Fruit fly (Drosophila melanogaster) whole organism, embryonic: Measurements from ENCODE around the gene CG31922.

Experiments used
- CG10431 ChIP-seq: fragments of 200-800 bp; sonication (Bioruptor generic); optimal IDR thresholded peaks from 3 replicates; lab custom pipeline; 2018; ENCODE audit warnings: missing biosample characterization, mild to moderate bottlenecking, missing genetic modification characterization
- CG11093 ChIP-seq: fragments of 200-800 bp; sonication (Bioruptor generic); IDR thresholded peaks from 3 replicates; pipeline ENCODE4 v1.3.6; 2022; ENCODE audit warnings: missing biosample characterization, missing genetic modification characterization
- CG11247 ChIP-seq: fragments of 200-800 bp; sonication (Bioruptor generic); IDR thresholded peaks from 2 replicates; pipeline ENCODE4 v1.3.6; 2022; ENCODE audit warnings: missing biosample characterization, missing genetic modification characterization
- CG12155 ChIP-seq: fragments of 200-800 bp; sonication (Bioruptor generic); optimal IDR thresholded peaks from 3 replicates; lab custom pipeline; 2016; ENCODE audit warnings: missing biosample characterization, missing genetic modification characterization
- CG13775 ChIP-seq: fragments of 200-800 bp; sonication (Bioruptor generic); optimal IDR thresholded peaks from 3 replicates; lab custom pipeline; 2017; ENCODE audit warnings: missing biosample characterization, mild to moderate bottlenecking, missing genetic modification characterization
- CG15073 ChIP-seq: fragments of 200-800 bp; sonication (Bioruptor generic); optimal IDR thresholded peaks from 2 replicates; lab custom pipeline; 2016; ENCODE audit warnings: missing biosample characterization, missing genetic modification characterization
- CG15479 ChIP-seq: fragments of 200-800 bp; sonication (Bioruptor generic); optimal IDR thresholded peaks from 3 replicates; lab custom pipeline; 2019; ENCODE audit warnings: missing biosample characterization, mild to moderate bottlenecking, missing genetic modification characterization, moderate library complexity
- CG16779 ChIP-seq: fragments of 200-800 bp; sonication (Bioruptor generic); IDR thresholded peaks from 2 replicates; pipeline ENCODE4 v1.3.6; 2022; ENCODE audit warnings: missing biosample characterization, missing genetic modification characterization
- CG18262 ChIP-seq: fragments of 200-800 bp; optimal IDR thresholded peaks from 3 replicates; lab custom pipeline; 2019; ENCODE audit warnings: missing biosample characterization, mild to moderate bottlenecking, missing genetic modification characterization, moderate library complexity
- CG2889 ChIP-seq: fragments of 200-800 bp; sonication (Bioruptor generic); IDR thresholded peaks from 3 replicates; pipeline ENCODE4 v1.3.6; 2022; ENCODE audit warnings: missing biosample characterization, missing genetic modification characterization
- CG32767 ChIP-seq: fragments of 200-800 bp; sonication (Bioruptor generic); IDR thresholded peaks from 2 replicates; pipeline ENCODE4 v1.3.6; 2022; ENCODE audit warnings: missing biosample characterization, missing genetic modification characterization
- CG3281 ChIP-seq: fragments of 200-800 bp; sonication (Bioruptor generic); optimal IDR thresholded peaks from 3 replicates; lab custom pipeline; 2017; ENCODE audit warnings: missing biosample characterization, mild to moderate bottlenecking, missing genetic modification characterization
- CG34224 ChIP-seq: fragments of 200-800 bp; sonication (Bioruptor generic); IDR thresholded peaks from 3 replicates; pipeline ENCODE4 v1.3.6; 2022; ENCODE audit warnings: missing biosample characterization, missing genetic modification characterization; ENCODE audit not compliant: partially characterized antibody
- CG4360 ChIP-seq: fragments of 200-800 bp; sonication (Bioruptor generic); IDR thresholded peaks from 2 replicates; pipeline ENCODE4 v1.3.6; 2022; ENCODE audit warnings: missing biosample characterization, missing genetic modification characterization
- CG4617 ChIP-seq: fragments of 200-800 bp; sonication (Bioruptor generic); optimal IDR thresholded peaks from 3 replicates; lab custom pipeline; 2016; ENCODE audit warnings: missing biosample characterization, missing genetic modification characterization, borderline replicate concordance
- CG6272 ChIP-seq: fragments of 200-800 bp; sonication (Bioruptor generic); IDR thresholded peaks from 2 replicates; pipeline ENCODE4 v1.3.6; 2022; ENCODE audit warnings: missing biosample characterization, missing genetic modification characterization
- CG7271 ChIP-seq: fragments of 200-800 bp; sonication (Bioruptor generic); optimal IDR thresholded peaks from 2 replicates; lab custom pipeline; 2018; ENCODE audit warnings: missing biosample characterization, mild to moderate bottlenecking, missing genetic modification characterization, moderate library complexity
- CG7556 ChIP-seq: fragments of 200-800 bp; sonication (Bioruptor generic); optimal IDR thresholded peaks from 2 replicates; lab custom pipeline; 2017; ENCODE audit warnings: missing biosample characterization, mild to moderate bottlenecking, missing genetic modification characterization
- CG9437 ChIP-seq: fragments of 200-800 bp; sonication (Bioruptor generic); optimal IDR thresholded peaks from 2 replicates; lab custom pipeline; 2018; ENCODE audit warnings: missing biosample characterization, mild to moderate bottlenecking, missing genetic modification characterization
- CHES-1-like ChIP-seq: fragments of 200-800 bp; sonication (Bioruptor generic); optimal IDR thresholded peaks from 2 replicates; lab custom pipeline; 2016; ENCODE audit warnings: missing biosample characterization, missing genetic modification characterization
- Camta ChIP-seq: fragments of 200-800 bp; sonication (Bioruptor generic); optimal IDR thresholded peaks from 2 replicates; lab custom pipeline; 2016; ENCODE audit warnings: missing biosample characterization, missing genetic modification characterization
- Doc2 ChIP-seq: fragments of 200-800 bp; sonication (Bioruptor generic); IDR thresholded peaks from 2 replicates; pipeline ENCODE4 v1.3.6; 2022; ENCODE audit warnings: missing biosample characterization, missing genetic modification characterization
- E2f2 ChIP-seq: fragments of 200-800 bp; sonication (Bioruptor generic); IDR thresholded peaks from 2 replicates; pipeline ENCODE4 v1.3.6; 2022; ENCODE audit warnings: missing biosample characterization, missing genetic modification characterization
- Ets97D ChIP-seq: fragments of 200-800 bp; sonication (Bioruptor generic); optimal IDR thresholded peaks from 3 replicates; lab custom pipeline; 2016; ENCODE audit warnings: missing biosample characterization, missing genetic modification characterization
- Gsc ChIP-seq: fragments of 200-800 bp; sonication (Bioruptor generic); IDR thresholded peaks from 2 replicates; pipeline ENCODE4 v1.3.6; 2022; ENCODE audit warnings: missing biosample characterization, missing genetic modification characterization
- H2.0 ChIP-seq: fragments of 200-800 bp; sonication (Bioruptor generic); IDR thresholded peaks from 2 replicates; pipeline ENCODE4 v1.3.6; 2022; ENCODE audit warnings: missing biosample characterization, missing genetic modification characterization
- Hr78 ChIP-seq, 2 experiments: fragments of 200-800 bp in 1 of 2; fragments of >200 bp in 1 of 2; sonication (Bioruptor generic) in 1 of 2; optimal IDR thresholded peaks; 2 replicates each; lab custom pipeline; 2017 to 2019; ENCODE audit warnings: missing biosample characterization in 2 of 2, missing genetic modification characterization in 2 of 2, mild to moderate bottlenecking in 1 of 2, moderate library complexity in 1 of 2
- Meics ChIP-seq: fragments of 200-800 bp; sonication (Bioruptor generic); optimal IDR thresholded peaks from 2 replicates; lab custom pipeline; 2017; ENCODE audit warnings: missing biosample characterization, mild to moderate bottlenecking, missing genetic modification characterization
- Oli ChIP-seq: fragments of 200-800 bp; sonication (Bioruptor generic); optimal IDR thresholded peaks from 2 replicates; lab custom pipeline; 2018; ENCODE audit warnings: missing biosample characterization, mild to moderate bottlenecking, missing genetic modification characterization, moderate library complexity
- Optix ChIP-seq: fragments of 200-800 bp; sonication (Bioruptor generic); IDR thresholded peaks from 3 replicates; pipeline ENCODE4 v1.3.6; 2022; ENCODE audit warnings: missing biosample characterization, missing genetic modification characterization
- Pdp1 ChIP-seq, 2 experiments: fragments of 200-800 bp; sonication (Bioruptor generic); optimal IDR thresholded peaks; 3 replicates each; lab custom pipeline; 2016; ENCODE audit warnings: missing biosample characterization in 2 of 2, missing genetic modification characterization in 2 of 2, mild to moderate bottlenecking in 1 of 2, moderate library complexity in 1 of 2
- Rfx ChIP-seq: fragments of 200-800 bp; sonication (Bioruptor generic); IDR thresholded peaks from 2 replicates; pipeline ENCODE4 v1.3.6; 2022; ENCODE audit warnings: missing biosample characterization, missing genetic modification characterization
- Ssrp ChIP-seq: fragments of 200-800 bp; sonication (Bioruptor generic); optimal IDR thresholded peaks from 2 replicates; lab custom pipeline; 2018; ENCODE audit warnings: missing biosample characterization, mild to moderate bottlenecking, missing genetic modification characterization, moderate library complexity
- Xbp1 ChIP-seq: fragments of 200-800 bp; sonication (Bioruptor generic); optimal IDR thresholded peaks from 3 replicates; lab custom pipeline; 2016; ENCODE audit warnings: missing biosample characterization, mild to moderate bottlenecking, missing genetic modification characterization
- al ChIP-seq: fragments of 200-800 bp; sonication (Bioruptor generic); IDR thresholded peaks from 2 replicates; pipeline ENCODE4 v1.3.6; 2022; ENCODE audit warnings: missing biosample characterization, missing genetic modification characterization
- aop ChIP-seq: fragments of 200-800 bp; sonication (Bioruptor generic); IDR thresholded peaks from 2 replicates; pipeline ENCODE4 v1.3.6; 2022; ENCODE audit warnings: missing biosample characterization, missing genetic modification characterization
- cg ChIP-seq: fragments of 200-800 bp; sonication (Bioruptor generic); optimal IDR thresholded peaks from 3 replicates; lab custom pipeline; 2019; ENCODE audit warnings: missing biosample characterization, mild to moderate bottlenecking, missing genetic modification characterization, moderate library complexity
- chn ChIP-seq: fragments of 200-800 bp; sonication (Bioruptor generic); optimal IDR thresholded peaks from 2 replicates; lab custom pipeline; 2016; ENCODE audit warnings: missing biosample characterization, missing genetic modification characterization
- eyg ChIP-seq: fragments of 200-800 bp; sonication (Bioruptor generic); optimal IDR thresholded peaks from 3 replicates; lab custom pipeline; 2016; ENCODE audit warnings: missing biosample characterization, missing genetic modification characterization
- fd3F ChIP-seq: fragments of 200-800 bp; sonication (Bioruptor generic); optimal IDR thresholded peaks from 2 replicates; lab custom pipeline; 2018; ENCODE audit warnings: missing biosample characterization, mild to moderate bottlenecking, missing genetic modification characterization, moderate library complexity
- grn ChIP-seq: fragments of 200-800 bp; sonication (Bioruptor generic); optimal IDR thresholded peaks from 3 replicates; lab custom pipeline; 2017; ENCODE audit warnings: missing biosample characterization, missing genetic modification characterization
- lola ChIP-seq, 3 experiments: fragments of >200 bp in 2 of 3; fragments of 200-800 bp in 1 of 3; sonication (Bioruptor generic) in 1 of 3; optimal IDR thresholded peaks; 2 replicates each; lab custom pipeline; 2017 to 2019; ENCODE audit warnings: missing biosample characterization in 3 of 3, missing genetic modification characterization in 3 of 3, mild to moderate bottlenecking in 1 of 3, moderate library complexity in 1 of 3
- nmo ChIP-seq: fragments of 200-800 bp; sonication (Bioruptor generic); optimal IDR thresholded peaks from 2 replicates; lab custom pipeline; 2018; ENCODE audit warnings: missing biosample characterization, mild to moderate bottlenecking, missing genetic modification characterization, moderate library complexity
- odd ChIP-seq: fragments of 200-800 bp; sonication (Bioruptor generic); optimal IDR thresholded peaks from 2 replicates; lab custom pipeline; 2017; ENCODE audit warnings: missing biosample characterization, mild to moderate bottlenecking, missing genetic modification characterization
- sna ChIP-seq: fragments of 200-800 bp; sonication (Bioruptor generic); IDR thresholded peaks from 2 replicates; pipeline ENCODE4 v1.3.6; 2022; ENCODE audit warnings: missing biosample characterization, missing genetic modification characterization; ENCODE audit not compliant: partially characterized antibody
- tll ChIP-seq, 2 experiments: fragments of 200-800 bp in 1 of 2; fragments of >200 bp in 1 of 2; sonication (Bioruptor generic) in 1 of 2; optimal IDR thresholded peaks; 2 replicates each; lab custom pipeline; 2017 to 2019; ENCODE audit warnings: missing biosample characterization in 2 of 2, missing genetic modification characterization in 2 of 2, mild to moderate bottlenecking in 1 of 2, moderate library complexity in 1 of 2
- unpg ChIP-seq: fragments of 200-800 bp; sonication (Bioruptor generic); optimal IDR thresholded peaks from 3 replicates; lab custom pipeline; 2018; ENCODE audit warnings: missing biosample characterization, mild to moderate bottlenecking, missing genetic modification characterization, moderate library complexity
- wek ChIP-seq: fragments of 200-800 bp; sonication (Bioruptor generic); optimal IDR thresholded peaks from 3 replicates; lab custom pipeline; 2018; ENCODE audit warnings: missing biosample characterization, mild to moderate bottlenecking, missing genetic modification characterization, moderate library complexity
- z ChIP-seq: fragments of 200-800 bp; sonication (Bioruptor generic); IDR thresholded peaks from 3 replicates; pipeline ENCODE4 v1.3.6; 2022; ENCODE audit warnings: missing biosample characterization, missing genetic modification characterization

Gene CG31922

dm6 chr2L:1169867-1170415 lies at the start of gene CG31922, which contains the start of gene Plap (continued):
- TF ChIP-seq Optix (GFP tag; lab: Robert Waterston, UW) (no peak), CG15479 (GFP tag; lab: Kevin White, UChicago) (no peak), fd3F (GFP tag; lab: Kevin White, UChicago) (peak; percentile 57), eyg (no peak), Oli (tag; lab: Kevin White, UChicago) (peak; percentile 51), tll (GFP tag; optimal IDR thresholded peaks at IDR 0.05; lab: Kevin White, UChicago) (peak in 1 of 2 experiments; percentile 8), Meics (GFP tag; lab: Kevin White, UChicago) (peak; percentile 58), CG11247 (GFP tag; lab: Robert Waterston, UW) (no peak), CG3281 (GFP tag; lab: Kevin White, UChicago) (peak; percentile 63), odd (no peak), CG9437 (GFP tag; lab: Kevin White, UChicago) (peak; percentile 55), CG10431 (GFP tag; lab: Kevin White, UChicago) (peak; percentile 23), Doc2 (GFP tag; lab: Robert Waterston, UW) (no peak), Hr78 (GFP tag; optimal IDR thresholded peaks at IDR 0.05; lab: Kevin White, UChicago) (peak in 1 of 2 experiments; percentile 75), Pdp1 (GFP tag; optimal IDR thresholded peaks at IDR 0.05; lab: Kevin White, UChicago) (peak; percentile 63 to 68), CG7556 (GFP tag; lab: Kevin White, UChicago) (peak; percentile 48), unpg (GFP tag; lab: Kevin White, UChicago) (peak; percentile 61), CG13775 (GFP tag; lab: Kevin White, UChicago) (peak; percentile 80), Camta (peak; percentile 51), CG6272 (peak; percentile 70), al (peak; percentile 65), H2.0 (GFP tag; lab: Robert Waterston, UW) (peak; percentile 48), z (GFP tag; lab: Robert Waterston, UW) (no peak), wek (GFP tag; lab: Kevin White, UChicago) (no peak), CG7271 (no peak), CG12155 (peak; percentile 80), aop (GFP tag; lab: Robert Waterston, UW) (no peak), Gsc (GFP tag; lab: Robert Waterston, UW) (no peak), CG16779 (GFP tag; lab: Robert Waterston, UW) (no peak), CG2889 (GFP tag; lab: Robert Waterston, UW) (no peak), grn (GFP tag; lab: Kevin White, UChicago) (no peak), sna (peak; percentile 90), CG11093 (GFP tag; lab: Robert Waterston, UW) (no peak), lola (GFP tag; optimal IDR thresholded peaks at IDR 0.05; lab: Kevin White, UChicago) (peak in 1 of 3 experiments; percentile 67), CG32767 (GFP tag; lab: Robert Waterston, UW) (peak; percentile 36; the same call in 1 of the 2 replicates), Ets97D (peak; percentile 75), CG18262 (tag; lab: Kevin White, UChicago) (peak; percentile 69), CG4360 (GFP tag; lab: Robert Waterston, UW) (no peak), nmo (GFP tag; lab: Kevin White, UChicago) (peak; percentile 85), chn (GFP tag; lab: Kevin White, UChicago) (peak; percentile 72), Xbp1 (GFP tag; lab: Kevin White, UChicago) (peak; percentile 73), CG4617 (GFP tag; lab: Kevin White, UChicago) (peak; percentile 68), Ssrp (tag; lab: Kevin White, UChicago) (peak; percentile 59), CG15073 (GFP tag; lab: Kevin White, UChicago) (no peak), CG34224 (GFP tag; lab: Robert Waterston, UW) (peak; percentile 89), CHES-1-like (peak; percentile 56), cg (no peak), E2f2 (GFP tag; lab: Robert Waterston, UW) (peak; percentile 59), Rfx (peak; percentile 82)
